Fruit fly (Drosophila melanogaster): ENCODE measurements around the gene CG12236.

The CG12236 gene

DNA sequence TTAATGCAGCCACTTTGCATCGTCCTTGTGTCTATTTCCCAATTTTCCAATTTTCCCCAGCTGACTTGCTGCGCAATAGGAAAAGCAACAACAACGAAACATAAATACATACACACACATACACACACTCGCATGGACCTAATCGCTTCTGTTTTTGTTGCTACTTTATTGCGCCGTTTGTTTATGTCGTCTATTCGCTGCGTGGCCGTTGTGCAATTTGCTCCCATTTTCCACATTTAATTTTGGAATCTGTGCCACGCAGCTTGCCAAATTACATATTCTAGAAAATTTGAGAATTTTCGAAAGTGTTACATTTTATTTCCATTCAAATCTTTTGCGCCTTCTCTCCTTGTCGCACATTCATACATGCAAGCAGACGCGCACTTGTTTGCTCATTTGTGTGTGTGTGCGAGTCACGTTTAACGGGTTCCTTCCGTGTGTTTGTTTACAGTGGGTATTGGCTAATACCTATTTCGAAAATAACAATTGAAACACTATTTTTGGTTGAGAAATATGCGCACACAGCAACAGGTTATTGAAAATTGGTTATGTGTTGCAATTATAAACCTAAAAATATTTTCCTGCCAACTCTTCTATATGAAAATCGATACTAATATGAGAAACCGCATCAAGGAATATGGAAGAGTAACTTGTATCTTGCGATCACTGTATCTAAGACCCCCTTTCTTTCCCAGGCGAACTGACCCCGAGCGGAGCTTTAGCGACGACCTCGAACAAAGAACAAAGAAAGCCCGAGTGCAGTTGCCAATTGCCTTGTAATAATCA, 27.6 kb upstream of the CG12236 start (continued):
- no peak for TF ChIP-seq CG31224 (GFP tag; IDR thresholded peaks at IDR 0.05)
- no peak for TF ChIP-seq tap (tag; optimal IDR thresholded peaks at IDR 0.05)
- no peak for TF ChIP-seq CG17802 (tag; optimal IDR thresholded peaks at IDR 0.05)
- peak; percentile 50 for TF ChIP-seq CG10979 (tag; optimal IDR thresholded peaks at IDR 0.05)
- TF ChIP-seq Usf (GFP tag; optimal IDR thresholded peaks at IDR 0.05) = no peak
- TF ChIP-seq tup (GFP tag; optimal IDR thresholded peaks at IDR 0.05) = no peak
- TF ChIP-seq Sin3A (optimal IDR thresholded peaks at IDR 0.05) = no peak
- TF ChIP-seq slbo (GFP tag; IDR thresholded peaks at IDR 0.05) = peak; percentile 52
- TF ChIP-seq CG8290 (GFP tag; optimal IDR thresholded peaks at IDR 0.05) = no peak
- TF ChIP-seq CG8290 (tag; optimal IDR thresholded peaks at IDR 0.05) = peak in 1 of 2 experiments; percentile 78
- TF ChIP-seq klu (GFP tag; IDR thresholded peaks at IDR 0.05) = no peak
- no peak for TF ChIP-seq Bdp1 (GFP tag; optimal IDR thresholded peaks at IDR 0.05)
- TF ChIP-seq CG9876 (GFP tag; optimal IDR thresholded peaks at IDR 0.05) = no peak
- no peak for TF ChIP-seq Hey (tag; optimal IDR thresholded peaks at IDR 0.05)
- no peak for TF ChIP-seq ERR (GFP tag; optimal IDR thresholded peaks at IDR 0.05)
- peak; percentile 3 for TF ChIP-seq CG33557 (GFP tag; optimal IDR thresholded peaks at IDR 0.05)
- TF ChIP-seq cas (GFP tag; IDR thresholded peaks at IDR 0.05) = no peak; the same call in 1 of the 2 replicates
- no peak for TF ChIP-seq H15 (GFP tag; IDR thresholded peaks at IDR 0.05)
- TF ChIP-seq CG14965 (GFP tag; optimal IDR thresholded peaks at IDR 0.05; ENCODE audit: borderline replicate concordance) = no peak
- peak; percentile 51 for TF ChIP-seq CG12071 (GFP tag; optimal IDR thresholded peaks at IDR 0.05)
- TF ChIP-seq ind (GFP tag; optimal IDR thresholded peaks at IDR 0.05) = peak; percentile 34
- TF ChIP-seq CG7745 (tag; optimal IDR thresholded peaks at IDR 0.05) = no peak
- TF ChIP-seq CG1602 (GFP tag; optimal IDR thresholded peaks at IDR 0.05) = no peak
- TF ChIP-seq ab (GFP tag; optimal IDR thresholded peaks at IDR 0.05) = no peak
- peak; percentile 44 for TF ChIP-seq corto (GFP tag; optimal IDR thresholded peaks at IDR 0.05)
- TF ChIP-seq Spps (tag; optimal IDR thresholded peaks at IDR 0.05) = peak; percentile 6
- TF ChIP-seq CG3726 (GFP tag; IDR thresholded peaks at IDR 0.05) = no peak
- TF ChIP-seq fd102C (GFP tag; optimal IDR thresholded peaks at IDR 0.05) = peak; percentile 8
- no peak for TF ChIP-seq salm (tag; optimal IDR thresholded peaks at IDR 0.05)
- TF ChIP-seq ci (GFP tag; IDR thresholded peaks at IDR 0.05) = peak; percentile 60; the same call in 2 of the 3 replicates
- TF ChIP-seq CG2678 (tag; optimal IDR thresholded peaks at IDR 0.05) = peak; percentile 70
- no peak for TF ChIP-seq Lpt (GFP tag; optimal IDR thresholded peaks at IDR 0.05)
- no peak for TF ChIP-seq grn (GFP tag; optimal IDR thresholded peaks at IDR 0.05)
- TF ChIP-seq caup (GFP tag; optimal IDR thresholded peaks at IDR 0.05; ENCODE audit: severe bottlenecking) = peak; percentile 29
- TF ChIP-seq CG15601 (tag; optimal IDR thresholded peaks at IDR 0.05) = peak; percentile 51
- TF ChIP-seq btn (GFP tag; optimal IDR thresholded peaks at IDR 0.05) = no peak
- peak; percentile 40 for TF ChIP-seq nau (GFP tag; optimal IDR thresholded peaks at IDR 0.05)
- TF ChIP-seq CG8359 (GFP tag; optimal IDR thresholded peaks at IDR 0.05; ENCODE audit: borderline replicate concordance) = no peak
- TF ChIP-seq Hand (GFP tag; optimal IDR thresholded peaks at IDR 0.05) = no peak
- TF ChIP-seq CG8089 (GFP tag; optimal IDR thresholded peaks at IDR 0.05) = peak; percentile 29
- no peak for TF ChIP-seq aop (GFP tag; IDR thresholded peaks at IDR 0.05)
- no peak for TF ChIP-seq Doc2 (GFP tag; IDR thresholded peaks at IDR 0.05)
- peak; percentile 15 for TF ChIP-seq Ets97D (GFP tag; optimal IDR thresholded peaks at IDR 0.05)
- TF ChIP-seq gcm2 (GFP tag; optimal IDR thresholded peaks at IDR 0.05) = no peak
- peak; percentile 3 for TF ChIP-seq cato (GFP tag; optimal IDR thresholded peaks at IDR 0.05; ENCODE audit: borderline replicate concordance)
- TF ChIP-seq CG12236 (GFP tag; optimal IDR thresholded peaks at IDR 0.05) = no peak
- peak; percentile 57 for TF ChIP-seq CG9932 (GFP tag; IDR thresholded peaks at IDR 0.05)
- TF ChIP-seq Mrtf (GFP tag; IDR thresholded peaks at IDR 0.05) = no peak
- no peak for TF ChIP-seq CG1832 (GFP tag; optimal IDR thresholded peaks at IDR 0.05)
- TF ChIP-seq CG12942 (GFP tag; optimal IDR thresholded peaks at IDR 0.05) = peak; percentile 30
- TF ChIP-seq tio (GFP tag; optimal IDR thresholded peaks at IDR 0.05) = no peak

Measured in whole organism, embryonic.